Worm (Caenorhabditis elegans): ENCODE results near the gene srx-130.

The srx-130 gene

ce11 chrV:13808462-13808867, 34.8 kb upstream of the srx-130 start (continued):
- TF ChIP-seq lin-15B (tag; optimal IDR thresholded peaks at IDR 0.05) (no peak), mdl-1 (tag; optimal IDR thresholded peaks at IDR 0.05) (peak in 1 of 2 experiments; percentile 68), unc-98 (GFP tag; IDR thresholded peaks at IDR 0.05) (no peak), grh-1 (GFP tag; IDR thresholded peaks at IDR 0.05) (no peak), snu-23 (GFP tag; optimal IDR thresholded peaks at IDR 0.05) (peak; percentile 78), nhr-76 (tag; optimal IDR thresholded peaks at IDR 0.05) (no peak), nhr-20 (tag; optimal IDR thresholded peaks at IDR 0.05) (peak; percentile 65), fkh-4 (tag; optimal IDR thresholded peaks at IDR 0.05; ENCODE audit: borderline replicate concordance) (no peak), isw-1 (GFP tag; IDR thresholded peaks at IDR 0.05) (no peak), egl-13 (tag; optimal IDR thresholded peaks at IDR 0.05) (no peak), lin-39 (tag; optimal IDR thresholded peaks at IDR 0.05) (no peak), unc-130 (tag; optimal IDR thresholded peaks at IDR 0.05) (no peak), ama-1 (optimal IDR thresholded peaks at IDR 0.05) (no peak), tlp-1 (tag; optimal IDR thresholded peaks at IDR 0.05) (no peak), xbp-1 (tag; optimal IDR thresholded peaks at IDR 0.05) (no peak), ceh-90 (tag; optimal IDR thresholded peaks at IDR 0.05) (no peak), egl-27 (tag; optimal IDR thresholded peaks at IDR 0.05) (no peak)

ce11 chrV:13812330-13812729, 30.9 kb upstream of the srx-130 start:
- TF ChIP-seq lin-14 (GFP tag; optimal IDR thresholded peaks at IDR 0.05) (peak; percentile 48), ztf-11 (tag; optimal IDR thresholded peaks at IDR 0.05) (no peak), unc-86 (tag; optimal IDR thresholded peaks at IDR 0.05) (no peak), mef-2 (tag; optimal IDR thresholded peaks at IDR 0.05) (no peak), alr-1 (tag; optimal IDR thresholded peaks at IDR 0.05; ENCODE audit: borderline replicate concordance) (no peak), ets-5 (GFP tag; IDR thresholded peaks at IDR 0.05) (no peak), ama-1 (optimal IDR thresholded peaks at IDR 0.05) (no peak), efl-1 (optimal IDR thresholded peaks at IDR 0.05) (no peak), efl-1 (GFP tag; optimal IDR thresholded peaks at IDR 0.05 in 1 of 2) (peak in 1 of 2 experiments; percentile 46), swsn-7 (tag; optimal IDR thresholded peaks at IDR 0.05) (no peak), nhr-77 (tag; optimal IDR thresholded peaks at IDR 0.05) (no peak), dpl-1 (GFP tag; optimal IDR thresholded peaks at IDR 0.05) (no peak)

ce11 chrV:13812931-13813330, 30.3 kb upstream of the srx-130 start, which contains the start of gene ceh-24:
Gene ceh-24 (plus strand): TSS chrV:13813231.
- TF ChIP-seq unc-62 (GFP tag; optimal IDR thresholded peaks at IDR 0.05) (no peak), lin-13 (GFP tag; optimal IDR thresholded peaks at IDR 0.05) (no peak), ceh-90 (tag; optimal IDR thresholded peaks at IDR 0.05) (no peak), nhr-85 (tag) (no peak), hlh-4 (tag; optimal IDR thresholded peaks at IDR 0.05) (no peak), jun-1 (tag; optimal IDR thresholded peaks at IDR 0.05) (no peak), tlp-1 (tag; optimal IDR thresholded peaks at IDR 0.05) (no peak), mef-2 (tag; optimal IDR thresholded peaks at IDR 0.05) (no peak), dpl-1 (GFP tag; optimal IDR thresholded peaks at IDR 0.05) (no peak), zip-4 (GFP tag; optimal IDR thresholded peaks at IDR 0.05) (no peak), elt-2 (tag; optimal IDR thresholded peaks at IDR 0.05) (no peak), nhr-84 (tag; optimal IDR thresholded peaks at IDR 0.05) (no peak), pax-3 (tag; optimal IDR thresholded peaks at IDR 0.05) (no peak), nhr-19 (GFP tag; conservative IDR thresholded peaks at IDR 0.05) (no peak), swsn-7 (tag; optimal IDR thresholded peaks at IDR 0.05) (no peak), nhr-20 (tag; optimal IDR thresholded peaks at IDR 0.05) (no peak), dsc-1 (tag; optimal IDR thresholded peaks at IDR 0.05) (no peak), sox-4 (tag; optimal IDR thresholded peaks at IDR 0.05) (no peak), hlh-17 (GFP tag; optimal IDR thresholded peaks at IDR 0.05; ENCODE audit: borderline replicate concordance) (no peak), nhr-237 (tag; optimal IDR thresholded peaks at IDR 0.05) (no peak)

Data from whole organism, L1 larva.